Worm (Caenorhabditis elegans) whole organism, L2 larva: Measurements from ENCODE around the gene xbx-3.

Source experiments
- F13H6.1 ChIP-seq: sonication (generic microtip); optimal IDR thresholded peaks from 2 replicates; lab custom pipeline; 2016; ENCODE audit warnings: missing genetic modification characterization, missing compliant biosample characterization
- ama-1 ChIP-seq: fragments of 150-350 bp; optimal IDR thresholded peaks from 2 replicates; lab custom pipeline; 2018; ENCODE audit warnings: inconsistent platforms
- ceh-82 ChIP-seq: fragments of 150-350 bp; optimal IDR thresholded peaks from 2 replicates; lab custom pipeline; 2014; ENCODE audit warnings: missing biosample characterization, missing genetic modification characterization
- elt-1 ChIP-seq: fragments of 150-350 bp; optimal IDR thresholded peaks from 2 replicates; lab custom pipeline; 2014; ENCODE audit warnings: missing biosample characterization, missing genetic modification characterization
- lin-39 ChIP-seq: fragments of 150-350 bp; optimal IDR thresholded peaks from 2 replicates; lab custom pipeline; 2014; ENCODE audit warnings: missing biosample characterization, missing genetic modification reagents, missing genetic modification characterization
- lsy-2 ChIP-seq, 2 experiments: fragments of 150-350 bp in 1 of 2; sonication (generic microtip) in 1 of 2; optimal IDR thresholded peaks; 2 replicates each; lab custom pipeline; 2014 to 2017; ENCODE audit warnings: missing biosample characterization in 2 of 2, missing genetic modification characterization in 2 of 2
- nhr-23 ChIP-seq: fragments of 150-350 bp; optimal IDR thresholded peaks from 2 replicates; lab custom pipeline; 2014; ENCODE audit warnings: missing biosample characterization, missing genetic modification reagents, missing genetic modification characterization
- nhr-77 ChIP-seq: fragments of 150-350 bp; optimal IDR thresholded peaks from 2 replicates; lab custom pipeline; 2014; ENCODE audit warnings: missing biosample characterization, missing genetic modification characterization
- snpc-4 ChIP-seq: fragments of 150-350 bp; optimal IDR thresholded peaks from 2 replicates; lab custom pipeline; 2014; ENCODE audit warnings: missing biosample characterization, missing genetic modification characterization

ce11 chrIII:9993535-9993934 lies 42.2 kb upstream of the xbx-3 start, which contains the start of gene C05B5.4:
- no peak for TF ChIP-seq lsy-2 (tag; optimal IDR thresholded peaks at IDR 0.05; lab: Kevin White, UChicago)
- no peak for TF ChIP-seq ama-1 (lab: Kevin White, UChicago)
- no peak for TF ChIP-seq ceh-82 (tag; lab: Kevin White, UChicago)
- no peak for TF ChIP-seq snpc-4
- TF ChIP-seq lin-39 (tag; lab: Kevin White, UChicago) = no peak
- TF ChIP-seq elt-1 (tag; lab: Kevin White, UChicago) = no peak
- TF ChIP-seq F13H6.1 (tag; lab: Kevin White, UChicago) = no peak
- TF ChIP-seq nhr-23 (tag; lab: Kevin White, UChicago) = no peak
- TF ChIP-seq nhr-77 (tag; lab: Kevin White, UChicago) = no peak
